Worm (Caenorhabditis elegans) whole organism, midembryonic: ENCODE measurements around the gene spp-30.

Experiments
- T22C8.4 ChIP-seq: fragments of 200-800 bp; sonication (Bioruptor generic); IDR thresholded peaks from 2 replicates; pipeline ENCODE4 v1.3.6; 2022; ENCODE audit warnings: missing genetic modification characterization, missing compliant biosample characterization
- cog-1 ChIP-seq: sonication (generic microtip); optimal IDR thresholded peaks from 2 replicates; lab custom pipeline; 2016; ENCODE audit warnings: missing genetic modification characterization, missing compliant biosample characterization
- flt-1 ChIP-seq: fragments of 200-800 bp; sonication (Bioruptor generic); IDR thresholded peaks from 2 replicates; pipeline ENCODE4 v1.3.6; 2022; ENCODE audit warnings: missing genetic modification characterization, missing compliant biosample characterization
- klf-2 ChIP-seq: fragments of 200-800 bp; sonication (Bioruptor generic); conservative IDR thresholded peaks from 2 replicates; pipeline ENCODE4 v1.3.6; 2022; ENCODE audit warnings: missing genetic modification reagents, missing genetic modification characterization, missing compliant biosample characterization
- med-1 ChIP-seq: sonication (generic microtip); optimal IDR thresholded peaks from 2 replicates; lab custom pipeline; 2017; ENCODE audit warnings: missing genetic modification characterization, mild to moderate bottlenecking, missing compliant biosample characterization, antibody characterized with exemption, missing genetic modification reagents; ENCODE audit not compliant: insufficient read depth
- ref-1 ChIP-seq: fragments of 200-800 bp; sonication (Bioruptor generic); conservative IDR thresholded peaks from 2 replicates; pipeline ENCODE4 v1.3.6; 2022; ENCODE audit warnings: missing genetic modification reagents, missing genetic modification characterization, missing compliant biosample characterization
- ztf-23 ChIP-seq: fragments of 200-800 bp; sonication (Bioruptor generic); IDR thresholded peaks from 2 replicates; pipeline ENCODE4 v1.3.6; 2022; ENCODE audit warnings: missing genetic modification reagents, missing genetic modification characterization, missing compliant biosample characterization
- ztf-29 ChIP-seq: fragments of 200-800 bp; sonication (Bioruptor generic); IDR thresholded peaks from 2 replicates; pipeline ENCODE4 v1.3.6; 2022; ENCODE audit warnings: missing genetic modification reagents, missing genetic modification characterization, missing compliant biosample characterization

DNA sequence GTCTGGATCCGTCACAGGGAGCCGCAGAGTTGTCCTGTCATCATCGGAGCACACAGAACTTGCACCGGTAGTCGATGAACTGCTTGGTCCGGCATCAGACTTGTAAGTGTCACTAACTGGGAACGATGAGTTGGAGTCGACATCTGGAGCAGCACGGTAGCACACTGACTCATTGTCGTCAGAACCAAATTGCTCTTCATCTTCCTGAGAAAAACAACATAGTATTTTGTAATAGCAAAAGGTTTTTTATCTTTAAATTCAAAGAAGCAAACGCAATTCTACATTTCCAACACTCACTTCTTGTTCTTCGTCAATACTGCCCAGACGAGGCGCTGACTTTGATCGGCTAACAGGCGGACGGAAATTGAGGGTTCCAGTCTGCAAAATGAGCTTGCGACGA lies 37.9 kb downstream of the spp-30 start:
- no peak for TF ChIP-seq ztf-29
- TF ChIP-seq klf-2 = no peak
- no peak for TF ChIP-seq ztf-23 (GFP tag; lab: Robert Waterston, UW)
- TF ChIP-seq flt-1 (GFP tag; lab: Robert Waterston, UW) = no peak
- TF ChIP-seq T22C8.4 = no peak
- no peak for TF ChIP-seq med-1 (GFP tag; lab: Kevin White, UChicago)
- no peak for TF ChIP-seq cog-1 (tag; lab: Kevin White, UChicago)
- TF ChIP-seq ref-1 (GFP tag; lab: Robert Waterston, UW) = no peak
